Fruit fly (Drosophila melanogaster) whole organism, pupa: Measurements from ENCODE around the gene THADA.

Source experiments
- CG10348 ChIP-seq: fragments of 200-800 bp; sonication (Bioruptor generic); IDR thresholded peaks from 2 replicates; pipeline ENCODE4 v1.3.6; 2022; ENCODE audit warnings: missing biosample characterization, missing genetic modification characterization
- CG15710 ChIP-seq: fragments of 200-800 bp; sonication (Bioruptor generic); optimal IDR thresholded peaks from 2 replicates; lab custom pipeline; 2018; ENCODE audit warnings: missing biosample characterization, mild to moderate bottlenecking, missing genetic modification characterization, moderate library complexity
- CG17806 ChIP-seq: fragments of 200-800 bp; sonication (Bioruptor generic); optimal IDR thresholded peaks from 2 replicates; lab custom pipeline; 2018; ENCODE audit warnings: missing biosample characterization, mild to moderate bottlenecking, missing genetic modification characterization, moderate library complexity
- CG34367 ChIP-seq: fragments of 200-800 bp; sonication (Bioruptor generic); optimal IDR thresholded peaks from 2 replicates; lab custom pipeline; 2018; ENCODE audit warnings: missing biosample characterization, mild to moderate bottlenecking, missing genetic modification characterization
- CG4496 ChIP-seq: fragments of 200-800 bp; sonication (Bioruptor generic); IDR thresholded peaks from 3 replicates; pipeline ENCODE4 v1.3.6; 2022; ENCODE audit warnings: missing biosample characterization, missing genetic modification characterization
- CG8159 ChIP-seq: fragments of 200-800 bp; sonication (Bioruptor generic); optimal IDR thresholded peaks from 3 replicates; lab custom pipeline; 2018; ENCODE audit warnings: missing biosample characterization, mild to moderate bottlenecking, missing genetic modification characterization, moderate library complexity
- CG9948 ChIP-seq: fragments of 200-800 bp; sonication (Bioruptor generic); optimal IDR thresholded peaks from 2 replicates; lab custom pipeline; 2018; ENCODE audit warnings: missing biosample characterization, mild to moderate bottlenecking, missing genetic modification characterization, moderate library complexity
- EcR ChIP-seq: fragments of 200-800 bp; sonication (Bioruptor generic); optimal IDR thresholded peaks from 3 replicates; lab custom pipeline; 2019; ENCODE audit warnings: missing biosample characterization, missing genetic modification characterization, mild to moderate bottlenecking, moderate library complexity, missing genetic modification reagents
- Ets98B ChIP-seq: fragments of 200-800 bp; sonication (Bioruptor generic); IDR thresholded peaks from 2 replicates; pipeline ENCODE4 v1.3.6; 2022; ENCODE audit warnings: missing biosample characterization, missing genetic modification characterization
- Pif1A ChIP-seq: fragments of 200-800 bp; sonication (Bioruptor generic); optimal IDR thresholded peaks from 3 replicates; lab custom pipeline; 2016; ENCODE audit warnings: missing biosample characterization, missing genetic modification characterization
- fd96Ca ChIP-seq: fragments of 200-800 bp; sonication (Bioruptor generic); IDR thresholded peaks from 3 replicates; pipeline ENCODE4 v1.3.6; 2022; ENCODE audit warnings: missing biosample characterization, missing genetic modification characterization
- gl ChIP-seq: fragments of 200-800 bp; sonication (Bioruptor generic); optimal IDR thresholded peaks from 2 replicates; lab custom pipeline; 2018; ENCODE audit warnings: missing biosample characterization, mild to moderate bottlenecking, missing genetic modification characterization

DNA sequence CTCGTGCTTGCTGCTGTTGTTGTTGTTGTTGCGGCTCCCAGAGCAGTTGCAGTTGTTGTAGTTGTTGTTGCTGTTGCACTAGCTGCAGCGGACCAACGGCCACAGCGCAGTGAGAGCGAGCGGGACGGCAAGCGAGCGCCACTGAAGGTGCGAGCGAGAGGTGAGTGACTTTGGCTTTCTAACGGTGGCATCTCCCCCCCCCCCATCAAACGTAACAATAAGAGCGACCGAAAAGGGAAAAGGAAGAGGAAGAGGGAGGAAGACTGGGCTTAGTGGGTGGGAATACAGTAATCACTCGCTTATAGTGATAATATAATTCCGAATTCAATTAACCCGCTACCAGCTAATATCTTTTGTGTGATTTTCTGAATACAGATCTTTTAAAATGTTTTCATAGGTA, 1.7 kb upstream of the THADA start:
- TF ChIP-seq fd96Ca: no peak
- no peak for TF ChIP-seq CG34367
- TF ChIP-seq Ets98B (GFP tag; lab: Robert Waterston, UW): no peak
- no peak for TF ChIP-seq CG9948 (tag; lab: Kevin White, UChicago)
- TF ChIP-seq Pif1A (GFP tag; lab: Kevin White, UChicago): no peak
- TF ChIP-seq EcR: no peak
- no peak for TF ChIP-seq CG4496 (GFP tag; lab: Robert Waterston, UW)
- no peak for TF ChIP-seq CG10348 (GFP tag; lab: Robert Waterston, UW)
- no peak for TF ChIP-seq CG8159 (tag; lab: Kevin White, UChicago)
- TF ChIP-seq gl (tag; lab: Kevin White, UChicago): no peak
- TF ChIP-seq CG15710 (tag; lab: Kevin White, UChicago): no peak
- no peak for TF ChIP-seq CG17806 (tag; lab: Kevin White, UChicago)
